Fruit fly (Drosophila melanogaster) whole organism, embryonic: Measurements from ENCODE around the gene Glut3.

ENCODE experiments used
- Blimp-1 ChIP-seq: fragments of 200-800 bp; sonication (Bioruptor generic); optimal IDR thresholded peaks from 3 replicates; lab custom pipeline; 2018; ENCODE audit warnings: missing biosample characterization, missing genetic modification characterization, mild to moderate bottlenecking, moderate library complexity, missing genetic modification reagents
- CG1024 ChIP-seq: fragments of 200-800 bp; sonication (Bioruptor generic); IDR thresholded peaks from 2 replicates; pipeline ENCODE4 v1.3.6; 2022; ENCODE audit warnings: missing biosample characterization, missing genetic modification characterization
- CG10274 ChIP-seq: fragments of 200-800 bp; sonication (Bioruptor generic); optimal IDR thresholded peaks from 3 replicates; lab custom pipeline; 2017; ENCODE audit warnings: missing biosample characterization, mild to moderate bottlenecking, missing genetic modification characterization
- CG10543 ChIP-seq: fragments of 200-800 bp; sonication (Bioruptor generic); optimal IDR thresholded peaks from 3 replicates; lab custom pipeline; 2017; ENCODE audit warnings: missing biosample characterization, mild to moderate bottlenecking, missing genetic modification characterization, moderate library complexity
- CG11093 ChIP-seq: fragments of 200-800 bp; sonication (Bioruptor generic); IDR thresholded peaks from 3 replicates; pipeline ENCODE4 v1.3.6; 2022; ENCODE audit warnings: missing biosample characterization, missing genetic modification characterization
- CG12769 ChIP-seq: fragments of 200-800 bp; sonication (Bioruptor generic); optimal IDR thresholded peaks from 2 replicates; lab custom pipeline; 2019; ENCODE audit warnings: missing biosample characterization, mild to moderate bottlenecking, missing genetic modification characterization, moderate library complexity
- CG12942 ChIP-seq: fragments of 200-800 bp; sonication (Bioruptor generic); optimal IDR thresholded peaks from 3 replicates; lab custom pipeline; 2016; ENCODE audit warnings: missing biosample characterization, missing genetic modification characterization
- CG13123 ChIP-seq: fragments of 200-800 bp; sonication (Bioruptor generic); optimal IDR thresholded peaks from 2 replicates; lab custom pipeline; 2016; ENCODE audit warnings: missing biosample characterization, missing genetic modification characterization
- CG16815 ChIP-seq: fragments of 200-800 bp; sonication (Bioruptor generic); optimal IDR thresholded peaks from 3 replicates; lab custom pipeline; 2017; ENCODE audit warnings: missing biosample characterization, mild to moderate bottlenecking, missing genetic modification characterization
- CG18599 ChIP-seq: fragments of 200-800 bp; sonication (Bioruptor generic); optimal IDR thresholded peaks from 3 replicates; lab custom pipeline; 2017; ENCODE audit warnings: missing biosample characterization, missing genetic modification characterization, mild to moderate bottlenecking, moderate library complexity, missing genetic modification reagents
- CG42726 ChIP-seq: fragments of 200-800 bp; sonication (Bioruptor generic); IDR thresholded peaks from 2 replicates; pipeline ENCODE4 v1.3.6; 2022; ENCODE audit warnings: missing biosample characterization, missing genetic modification characterization; ENCODE audit not compliant: partially characterized antibody
- CG4328 ChIP-seq: fragments of 200-800 bp; sonication (Bioruptor generic); optimal IDR thresholded peaks from 3 replicates; lab custom pipeline; 2017; ENCODE audit warnings: missing biosample characterization, missing genetic modification reagents, missing genetic modification characterization
- CG5180 ChIP-seq: fragments of 200-800 bp; sonication (Bioruptor generic); optimal IDR thresholded peaks from 3 replicates; lab custom pipeline; 2017; ENCODE audit warnings: missing biosample characterization, missing genetic modification characterization, mild to moderate bottlenecking, moderate library complexity, missing genetic modification reagents
- CG8388 ChIP-seq: fragments of 200-800 bp; sonication (Bioruptor generic); optimal IDR thresholded peaks from 2 replicates; lab custom pipeline; 2019; ENCODE audit warnings: missing biosample characterization, mild to moderate bottlenecking, missing genetic modification characterization, moderate library complexity
- CG9727 ChIP-seq: fragments of 200-800 bp; sonication (Bioruptor generic); optimal IDR thresholded peaks from 3 replicates; lab custom pipeline; 2017; ENCODE audit warnings: missing biosample characterization, mild to moderate bottlenecking, missing genetic modification characterization
- Dfd ChIP-seq, 2 experiments: fragments of >200 bp; optimal IDR thresholded peaks; 2 replicates each; lab custom pipeline; 2017; ENCODE audit warnings: missing biosample characterization in 2 of 2, missing genetic modification characterization in 2 of 2
- Drgx ChIP-seq: fragments of 200-800 bp; sonication (Bioruptor generic); IDR thresholded peaks from 2 replicates; pipeline ENCODE4 v1.3.6; 2022; ENCODE audit warnings: missing biosample characterization, missing genetic modification characterization
- E2f2 ChIP-seq: fragments of 200-800 bp; sonication (Bioruptor generic); IDR thresholded peaks from 2 replicates; pipeline ENCODE4 v1.3.6; 2022; ENCODE audit warnings: missing biosample characterization, missing genetic modification characterization
- ERR ChIP-seq: fragments of 200-800 bp; sonication (Bioruptor generic); optimal IDR thresholded peaks from 2 replicates; lab custom pipeline; 2016; ENCODE audit warnings: missing biosample characterization, missing genetic modification characterization
- Fer2 ChIP-seq: fragments of 200-800 bp; sonication (Bioruptor generic); optimal IDR thresholded peaks from 2 replicates; lab custom pipeline; 2018; ENCODE audit warnings: missing biosample characterization, mild to moderate bottlenecking, missing genetic modification characterization, moderate library complexity
- Rx ChIP-seq: fragments of 200-800 bp; sonication (Bioruptor generic); IDR thresholded peaks from 2 replicates; pipeline ENCODE4 v1.3.6; 2022; ENCODE audit warnings: missing biosample characterization, missing genetic modification characterization
- Spps ChIP-seq: fragments of 200-800 bp; sonication (Bioruptor generic); optimal IDR thresholded peaks from 2 replicates; lab custom pipeline; 2018; ENCODE audit warnings: missing biosample characterization, mild to moderate bottlenecking, missing genetic modification characterization
- abd-A ChIP-seq: fragments of 200-800 bp; sonication (Bioruptor generic); optimal IDR thresholded peaks from 3 replicates; lab custom pipeline; 2019; ENCODE audit warnings: missing biosample characterization, mild to moderate bottlenecking, missing genetic modification characterization, moderate library complexity
- ase ChIP-seq: fragments of 200-800 bp; sonication (Bioruptor generic); IDR thresholded peaks from 3 replicates; pipeline ENCODE4 v1.3.6; 2022; ENCODE audit warnings: missing biosample characterization, missing genetic modification characterization
- bsh ChIP-seq, 2 experiments: fragments of 200-800 bp; sonication (Bioruptor generic); optimal IDR thresholded peaks; 2 replicates each; lab custom pipeline; 2017 to 2018; ENCODE audit warnings: mild to moderate bottlenecking in 2 of 2, missing biosample characterization in 2 of 2, missing genetic modification characterization in 2 of 2, moderate library complexity in 1 of 2
- chn ChIP-seq: fragments of 200-800 bp; sonication (Bioruptor generic); optimal IDR thresholded peaks from 2 replicates; lab custom pipeline; 2016; ENCODE audit warnings: missing biosample characterization, missing genetic modification characterization
- en ChIP-seq: fragments of 200-800 bp; sonication (Bioruptor generic); optimal IDR thresholded peaks from 2 replicates; lab custom pipeline; 2016; ENCODE audit warnings: missing biosample characterization, missing genetic modification characterization
- eve ChIP-seq, 2 experiments: fragments of >200 bp; optimal IDR thresholded peaks; 2 replicates each; lab custom pipeline; 2017; ENCODE audit warnings: missing biosample characterization in 2 of 2, missing genetic modification characterization in 2 of 2
- gcm2 ChIP-seq: fragments of 200-800 bp; sonication (Bioruptor generic); optimal IDR thresholded peaks from 2 replicates; lab custom pipeline; 2016; ENCODE audit warnings: missing biosample characterization, missing genetic modification characterization
- lbe ChIP-seq: fragments of 200-800 bp; sonication (Bioruptor generic); optimal IDR thresholded peaks from 2 replicates; lab custom pipeline; 2016; ENCODE audit warnings: missing biosample characterization, mild to moderate bottlenecking, missing genetic modification characterization
- otp ChIP-seq: fragments of 200-800 bp; sonication (Bioruptor generic); IDR thresholded peaks from 3 replicates; pipeline ENCODE4, ENCODE4 v1.3.6; 2022; ENCODE audit warnings: missing biosample characterization, missing genetic modification characterization
- peb ChIP-seq: fragments of 200-800 bp; sonication (Bioruptor generic); IDR thresholded peaks from 2 replicates; pipeline ENCODE4 v1.3.6; 2022; ENCODE audit warnings: missing biosample characterization, missing genetic modification characterization
- phol ChIP-seq: fragments of 200-800 bp; sonication (Bioruptor generic); optimal IDR thresholded peaks from 3 replicates; lab custom pipeline; 2018; ENCODE audit warnings: missing biosample characterization, mild to moderate bottlenecking, missing genetic modification characterization, moderate library complexity
- schlank ChIP-seq: fragments of 200-800 bp; sonication (Bioruptor generic); optimal IDR thresholded peaks from 2 replicates; lab custom pipeline; 2018; ENCODE audit warnings: missing biosample characterization, mild to moderate bottlenecking, missing genetic modification characterization
- scrt ChIP-seq: fragments of 200-800 bp; sonication (Bioruptor generic); optimal IDR thresholded peaks from 2 replicates; lab custom pipeline; 2018; ENCODE audit warnings: missing biosample characterization, mild to moderate bottlenecking, missing genetic modification characterization, moderate library complexity
- so ChIP-seq: fragments of 200-800 bp; sonication (Bioruptor generic); IDR thresholded peaks from 3 replicates; pipeline ENCODE4 v1.3.6; 2022; ENCODE audit warnings: missing biosample characterization, missing genetic modification characterization
- sqz ChIP-seq: fragments of 200-800 bp; sonication (Bioruptor generic); optimal IDR thresholded peaks from 3 replicates; lab custom pipeline; 2018; ENCODE audit warnings: missing biosample characterization, mild to moderate bottlenecking, missing genetic modification characterization
- vvl ChIP-seq: fragments of 200-800 bp; sonication (Bioruptor generic); IDR thresholded peaks from 2 replicates; pipeline ENCODE4 v1.3.6; 2022; ENCODE audit warnings: missing biosample characterization, missing genetic modification characterization
- z ChIP-seq: fragments of 200-800 bp; sonication (Bioruptor generic); IDR thresholded peaks from 3 replicates; pipeline ENCODE4 v1.3.6; 2022; ENCODE audit warnings: missing biosample characterization, missing genetic modification characterization

Gene Glut3

DNA sequence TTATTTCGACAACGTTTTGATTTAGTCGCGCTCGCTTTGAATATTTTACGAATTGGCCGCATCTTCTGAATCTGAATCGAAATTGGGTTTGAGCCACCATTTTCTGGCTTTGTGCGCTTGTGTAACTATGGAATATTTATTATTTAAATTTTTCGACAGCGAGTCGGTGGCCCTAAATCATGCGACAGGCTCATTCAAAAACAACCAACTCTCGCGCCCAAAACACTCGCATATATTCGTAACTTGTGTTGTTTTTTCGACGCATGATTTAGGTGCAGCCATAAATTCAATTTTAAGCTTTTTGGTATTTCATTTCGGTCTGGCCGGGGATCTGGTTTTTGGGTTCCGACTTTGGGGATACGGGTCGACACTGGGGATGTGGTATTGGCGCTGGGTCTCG lies 33.2 kb upstream of the Glut3 start:
- TF ChIP-seq so (GFP tag; lab: Robert Waterston, UW) (no peak), CG10543 (GFP tag; lab: Kevin White, UChicago) (no peak), otp (no peak), CG18599 (GFP tag; lab: Kevin White, UChicago) (no peak), E2f2 (GFP tag; lab: Robert Waterston, UW) (no peak), gcm2 (no peak), CG16815 (GFP tag; lab: Kevin White, UChicago) (no peak), ase (GFP tag; lab: Robert Waterston, UW) (0 out of 3 replicates have a peak, but pooled peaks have one; percentile 26), Dfd (GFP tag; optimal IDR thresholded peaks at IDR 0.05; lab: Kevin White, UChicago) (no peak), phol (tag; lab: Kevin White, UChicago) (no peak), CG12942 (GFP tag; lab: Kevin White, UChicago) (no peak), bsh (GFP tag; optimal IDR thresholded peaks at IDR 0.05; lab: Kevin White, UChicago) (no peak), sqz (no peak), lbe (GFP tag; lab: Kevin White, UChicago) (no peak), CG12769 (tag; lab: Kevin White, UChicago) (peak; percentile 26), schlank (tag; lab: Kevin White, UChicago) (no peak), Spps (no peak), CG13123 (GFP tag; lab: Kevin White, UChicago) (no peak), CG11093 (no peak), Blimp-1 (no peak), CG1024 (GFP tag; lab: Robert Waterston, UW) (no peak), abd-A (tag; lab: Kevin White, UChicago) (peak; percentile 97), en (no peak), peb (no peak), CG4328 (no peak), vvl (GFP tag; lab: Robert Waterston, UW) (peak; percentile 41; the same call in 1 of the 2 replicates), ERR (no peak), CG8388 (GFP tag; lab: Kevin White, UChicago) (no peak), CG42726 (no peak), chn (GFP tag; lab: Kevin White, UChicago) (no peak), CG9727 (no peak), Rx (no peak)
- TF ChIP-seq, all 482 proteins: peak for 4

DNA sequence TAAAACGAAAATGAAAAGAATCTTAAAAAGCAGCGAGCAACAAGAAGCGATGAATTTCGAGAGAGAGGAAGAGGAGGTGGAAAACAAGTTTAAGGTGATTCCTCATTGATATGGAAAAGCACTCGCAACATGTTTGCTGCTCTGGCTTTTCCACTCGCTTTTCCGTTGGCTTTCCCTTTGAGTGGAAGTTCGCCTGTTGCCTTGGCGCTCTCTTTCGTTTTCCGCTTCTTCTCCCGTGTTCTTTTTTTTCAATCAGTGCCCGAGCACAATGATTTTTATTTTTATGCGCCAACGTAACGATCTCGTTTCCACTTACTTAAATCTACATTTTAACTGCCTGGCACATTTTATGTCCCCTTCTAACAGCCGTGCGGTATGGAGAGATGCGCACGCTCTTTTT lies 24.7 kb upstream of the Glut3 start:
- TF ChIP-seq scrt (GFP tag; lab: Kevin White, UChicago): peak; percentile 60
- TF ChIP-seq CG5180 (GFP tag; lab: Kevin White, UChicago): peak; percentile 62
- no peak for TF ChIP-seq eve (GFP tag; optimal IDR thresholded peaks at IDR 0.05; lab: Kevin White, UChicago)
- TF ChIP-seq CG10274: no peak
- peak; percentile 90 for TF ChIP-seq z (GFP tag; lab: Robert Waterston, UW)
- no peak for TF ChIP-seq gcm2
- 0 out of 2 replicates have a peak, but pooled peaks have one; percentile 15 for TF ChIP-seq Drgx (GFP tag; lab: Robert Waterston, UW)
- no peak for TF ChIP-seq Fer2 (tag; lab: Kevin White, UChicago)
